Fruit fly (Drosophila melanogaster) Kc167 (cell line): ENCODE results near the gene puc.

Source experiments
- Sin3A ChIP-seq: fragments of >200 bp; optimal IDR thresholded peaks from 2 replicates; lab custom pipeline; 2018; ENCODE audit warnings: missing external identifiers
- insv ChIP-seq: fragments of >200 bp; optimal IDR thresholded peaks from 3 replicates; lab custom pipeline; 2018; ENCODE audit warnings: missing external identifiers

dm6 chr3R:8058984-8059383, 46.1 kb upstream of the puc start, which contains the start of gene mAChR-B:
- TF ChIP-seq Sin3A (lab: Kevin White, UChicago), result no peak
- no peak for TF ChIP-seq insv
